Worm (Caenorhabditis elegans): Measurements from ENCODE around the gene F11C1.4.

ce11 chrX:12981393-12981792, 4.5 kb downstream of the F11C1.4 start, which contains the start of gene scav-4:
- no peak for TF ChIP-seq ama-1 (optimal IDR thresholded peaks at IDR 0.05)
- no peak for TF ChIP-seq scrt-1 (GFP tag; IDR thresholded peaks at IDR 0.05)
- no peak for TF ChIP-seq B0310.2 (tag; optimal IDR thresholded peaks at IDR 0.05)
- TF ChIP-seq ceh-13 (GFP tag; optimal IDR thresholded peaks at IDR 0.05): no peak
- TF ChIP-seq tbx-37 (GFP tag; conservative IDR thresholded peaks at IDR 0.05): no peak
- TF ChIP-seq flt-1 (GFP tag; IDR thresholded peaks at IDR 0.05): no peak
- no peak for TF ChIP-seq sea-1 (GFP tag; conservative IDR thresholded peaks at IDR 0.05)
- no peak for TF ChIP-seq F13C5.2 (tag; optimal IDR thresholded peaks at IDR 0.05)
- no peak for TF ChIP-seq aly-1 (tag; optimal IDR thresholded peaks at IDR 0.05)
- TF ChIP-seq pes-1 (GFP tag; IDR thresholded peaks at IDR 0.05): no peak
- no peak for TF ChIP-seq tbx-11 (GFP tag; IDR thresholded peaks at IDR 0.05)
- TF ChIP-seq tra-4 (tag; optimal IDR thresholded peaks at IDR 0.05): no peak
- TF ChIP-seq hnd-1 (tag; optimal IDR thresholded peaks at IDR 0.05): no peak

Data from whole organism, early embryonic.